Worm (Caenorhabditis elegans) whole organism, early embryonic: Measurements from ENCODE around the gene ttc-36.

Experiments
- B0310.2 ChIP-seq: sonication (generic microtip); optimal IDR thresholded peaks from 2 replicates; lab custom pipeline; 2016; ENCODE audit warnings: mild to moderate bottlenecking, missing genetic modification characterization, missing compliant biosample characterization
- F13C5.2 ChIP-seq: sonication (generic microtip); optimal IDR thresholded peaks from 2 replicates; lab custom pipeline; 2017; ENCODE audit warnings: mild to moderate bottlenecking, missing genetic modification characterization, inconsistent platforms, missing compliant biosample characterization
- aly-1 ChIP-seq: sonication (generic microtip); optimal IDR thresholded peaks from 2 replicates; lab custom pipeline; 2016; ENCODE audit warnings: missing genetic modification characterization, missing compliant biosample characterization
- ama-1 ChIP-seq: fragments of 150-350 bp; optimal IDR thresholded peaks from 2 replicates; lab custom pipeline; 2014
- ceh-13 ChIP-seq: fragments of 200-800 bp; sonication (Bioruptor generic); optimal IDR thresholded peaks from 2 replicates; lab custom pipeline; 2018; ENCODE audit warnings: mild to moderate bottlenecking, missing genetic modification characterization, missing compliant biosample characterization
- ets-7 ChIP-seq: sonication (generic microtip); optimal IDR thresholded peaks from 2 replicates; lab custom pipeline; 2016; ENCODE audit warnings: missing genotype, missing genetic modification characterization, missing compliant biosample characterization
- flt-1 ChIP-seq: fragments of 200-800 bp; sonication (Bioruptor generic); IDR thresholded peaks from 2 replicates; pipeline ENCODE4 v1.3.6; 2022; ENCODE audit warnings: missing genetic modification characterization, missing compliant biosample characterization
- hmbx-1 ChIP-seq: sonication (generic microtip); optimal IDR thresholded peaks from 2 replicates; lab custom pipeline; 2016; ENCODE audit warnings: mild to moderate bottlenecking, missing genetic modification characterization, missing compliant biosample characterization
- sea-1 ChIP-seq: fragments of 200-800 bp; sonication (Bioruptor generic); conservative IDR thresholded peaks from 2 replicates; pipeline ENCODE4 v1.3.6; 2022; ENCODE audit warnings: missing genetic modification characterization, missing compliant biosample characterization
- tbx-11 ChIP-seq: fragments of 200-800 bp; sonication (Bioruptor generic); IDR thresholded peaks from 2 replicates; pipeline ENCODE4 v1.3.6; 2022; ENCODE audit warnings: missing genetic modification characterization, missing compliant biosample characterization
- tbx-37 ChIP-seq: fragments of 200-800 bp; sonication (Bioruptor generic); conservative IDR thresholded peaks from 2 replicates; pipeline ENCODE4 v1.3.6; 2022; ENCODE audit warnings: missing genetic modification reagents, missing genetic modification characterization, missing compliant biosample characterization

- TF ChIP-seq ama-1 (lab: Kevin White, UChicago) (no peak), ceh-13 (no peak), tbx-37 (GFP tag; lab: Robert Waterston, UW) (no peak), aly-1 (tag; lab: Kevin White, UChicago) (no peak), B0310.2 (no peak), F13C5.2 (tag; lab: Kevin White, UChicago) (no peak), sea-1 (no peak), hmbx-1 (tag; lab: Kevin White, UChicago) (no peak), ets-7 (tag; lab: Kevin White, UChicago) (no peak), tbx-11 (GFP tag; lab: Robert Waterston, UW) (no peak), flt-1 (no peak)
These were observed 15.6 kb upstream of the ttc-36 start for ce11 chrII:10014384-10014783.
